Worm (Caenorhabditis elegans) whole organism, L2 larva: ENCODE results near the gene D2045.8.

ENCODE experiments used
- C34F6.9 ChIP-seq: fragments of 150-350 bp; optimal IDR thresholded peaks from 2 replicates; lab custom pipeline; 2014; ENCODE audit warnings: missing biosample characterization, missing genetic modification characterization
- F13H6.1 ChIP-seq: sonication (generic microtip); optimal IDR thresholded peaks from 2 replicates; lab custom pipeline; 2016; ENCODE audit warnings: missing genetic modification characterization, missing compliant biosample characterization
- R02D3.7 ChIP-seq: fragments of 150-350 bp; optimal IDR thresholded peaks from 2 replicates; lab custom pipeline; 2014; ENCODE audit warnings: missing biosample characterization, missing genetic modification characterization
- alr-1 ChIP-seq: fragments of 150-350 bp; optimal IDR thresholded peaks from 2 replicates; lab custom pipeline; 2014; ENCODE audit warnings: missing biosample characterization, missing genetic modification characterization
- ama-1 ChIP-seq: fragments of 150-350 bp; optimal IDR thresholded peaks from 2 replicates; lab custom pipeline; 2018; ENCODE audit warnings: inconsistent platforms
- blmp-1 ChIP-seq: sonication (generic microtip); optimal IDR thresholded peaks from 2 replicates; lab custom pipeline; 2017; ENCODE audit warnings: missing genetic modification characterization, mild to moderate bottlenecking, missing compliant biosample characterization, antibody characterized with exemption, moderate library complexity; ENCODE audit not compliant: insufficient read depth
- ceh-16 ChIP-seq: fragments of 150-350 bp; optimal IDR thresholded peaks from 2 replicates; lab custom pipeline; 2014; ENCODE audit warnings: missing biosample characterization, missing genetic modification characterization
- ceh-82 ChIP-seq: fragments of 150-350 bp; optimal IDR thresholded peaks from 2 replicates; lab custom pipeline; 2014; ENCODE audit warnings: missing biosample characterization, missing genetic modification characterization
- crh-2 ChIP-seq: sonication (generic microtip); optimal IDR thresholded peaks from 2 replicates; lab custom pipeline; 2017; ENCODE audit warnings: missing biosample characterization, missing genetic modification characterization
- egl-27 ChIP-seq: sonication (generic microtip); optimal IDR thresholded peaks from 3 replicates; lab custom pipeline; 2017; ENCODE audit warnings: missing biosample characterization, missing genetic modification reagents, missing genetic modification characterization
- fos-1 ChIP-seq: fragments of 150-350 bp; optimal IDR thresholded peaks from 2 replicates; lab custom pipeline; 2014; ENCODE audit warnings: missing biosample characterization, missing genetic modification characterization
- gmeb-1 ChIP-seq: fragments of 150-350 bp; optimal IDR thresholded peaks from 2 replicates; lab custom pipeline; 2014; ENCODE audit warnings: missing biosample characterization, missing genetic modification characterization
- lin-11 ChIP-seq: fragments of 150-350 bp; sonication (generic microtip); optimal IDR thresholded peaks from 2 replicates; lab custom pipeline; 2014; ENCODE audit warnings: missing biosample characterization, missing genetic modification characterization, inconsistent platforms, mixed read lengths
- lin-13 ChIP-seq: fragments of 150-350 bp; optimal IDR thresholded peaks from 2 replicates; lab custom pipeline; 2014; ENCODE audit warnings: missing biosample characterization, missing genetic modification reagents, missing genetic modification characterization
- lin-39 ChIP-seq: fragments of 150-350 bp; optimal IDR thresholded peaks from 2 replicates; lab custom pipeline; 2014; ENCODE audit warnings: missing biosample characterization, missing genetic modification reagents, missing genetic modification characterization
- lsy-2 ChIP-seq, 2 experiments: fragments of 150-350 bp in 1 of 2; sonication (generic microtip) in 1 of 2; optimal IDR thresholded peaks; 2 replicates each; lab custom pipeline; 2014 to 2017; ENCODE audit warnings: missing biosample characterization in 2 of 2, missing genetic modification characterization in 2 of 2
- mab-5 ChIP-seq: fragments of 150-350 bp; optimal IDR thresholded peaks from 2 replicates; lab custom pipeline; 2014; ENCODE audit warnings: missing biosample characterization, missing genetic modification characterization
- mdl-1 ChIP-seq, 2 experiments: fragments of 150-350 bp in 1 of 2; sonication (generic microtip) in 1 of 2; optimal IDR thresholded peaks; 2 replicates each; lab custom pipeline; 2017; ENCODE audit warnings: missing biosample characterization in 2 of 2, missing genetic modification characterization in 2 of 2
- nhr-10 ChIP-seq: sonication (generic microtip); optimal IDR thresholded peaks from 2 replicates; lab custom pipeline; 2017; ENCODE audit warnings: missing biosample characterization, missing genetic modification characterization
- nhr-11 ChIP-seq: fragments of 150-350 bp; optimal IDR thresholded peaks from 2 replicates; lab custom pipeline; 2014; ENCODE audit warnings: missing biosample characterization, missing genetic modification characterization
- nhr-12 ChIP-seq: fragments of 150-350 bp; optimal IDR thresholded peaks from 2 replicates; lab custom pipeline; 2014; ENCODE audit warnings: missing biosample characterization, missing genetic modification characterization
- nhr-129 ChIP-seq: fragments of 150-350 bp; optimal IDR thresholded peaks from 2 replicates; lab custom pipeline; 2014; ENCODE audit warnings: missing biosample characterization, missing genetic modification characterization
- nhr-21 ChIP-seq: fragments of 150-350 bp; optimal IDR thresholded peaks from 2 replicates; lab custom pipeline; 2014; ENCODE audit warnings: missing biosample characterization, missing genetic modification characterization
- nhr-237 ChIP-seq: fragments of 150-350 bp; optimal IDR thresholded peaks from 2 replicates; lab custom pipeline; 2014; ENCODE audit warnings: missing biosample characterization, missing genetic modification characterization
- nhr-25 ChIP-seq: fragments of 150-350 bp; sonication (generic microtip); optimal IDR thresholded peaks from 3 replicates; lab custom pipeline; 2014; ENCODE audit warnings: missing biosample characterization, missing genetic modification characterization
- nhr-6 ChIP-seq: fragments of 150-350 bp; optimal IDR thresholded peaks from 2 replicates; lab custom pipeline; 2014; ENCODE audit warnings: missing biosample characterization, missing genetic modification characterization
- sem-4 ChIP-seq: fragments of 150-350 bp; optimal IDR thresholded peaks from 2 replicates; lab custom pipeline; 2014; ENCODE audit warnings: missing biosample characterization, missing genetic modification reagents, missing genetic modification characterization
- skn-1 ChIP-seq: sonication (generic microtip); optimal IDR thresholded peaks from 2 replicates; lab custom pipeline; 2017; ENCODE audit warnings: missing biosample characterization, missing genetic modification characterization
- sma-3 ChIP-seq: sonication (generic microtip); optimal IDR thresholded peaks from 2 replicates; lab custom pipeline; 2016; ENCODE audit warnings: missing genetic modification reagents, missing genetic modification characterization, missing compliant biosample characterization
- sma-9 ChIP-seq, 2 experiments: fragments of 150-350 bp in 1 of 2; sonication (generic microtip) in 1 of 2; optimal IDR thresholded peaks; 2 replicates each; lab custom pipeline; 2014 to 2016; ENCODE audit warnings: missing genetic modification characterization in 2 of 2, mild to moderate bottlenecking in 1 of 2, missing biosample characterization in 1 of 2, missing compliant biosample characterization in 1 of 2, missing genetic modification reagents in 1 of 2, moderate library complexity in 1 of 2
- snpc-4 ChIP-seq: fragments of 150-350 bp; optimal IDR thresholded peaks from 2 replicates; lab custom pipeline; 2014; ENCODE audit warnings: missing biosample characterization, missing genetic modification characterization
- unc-39 ChIP-seq: fragments of 150-350 bp; optimal IDR thresholded peaks from 2 replicates; lab custom pipeline; 2014; ENCODE audit warnings: missing biosample characterization, missing genetic modification characterization
- unc-55 ChIP-seq: fragments of 150-350 bp; sonication (generic microtip); optimal IDR thresholded peaks from 3 replicates; lab custom pipeline; 2014; ENCODE audit warnings: missing biosample characterization, missing genetic modification reagents, missing genetic modification characterization
- unc-62 ChIP-seq: fragments of 150-350 bp; optimal IDR thresholded peaks from 2 replicates; lab custom pipeline; 2014; ENCODE audit warnings: missing biosample characterization, missing genetic modification reagents, missing genetic modification characterization
- zag-1 ChIP-seq: fragments of 150-350 bp; optimal IDR thresholded peaks from 2 replicates; lab custom pipeline; 2014; ENCODE audit warnings: missing biosample characterization, missing genetic modification characterization
- ztf-1 ChIP-seq: fragments of 200-800 bp; sonication (Bioruptor generic); conservative IDR thresholded peaks from 2 replicates; pipeline ENCODE4 v1.3.6; 2022; ENCODE audit warnings: missing genetic modification characterization, missing compliant biosample characterization
- ztf-4 ChIP-seq: fragments of 150-350 bp; optimal IDR thresholded peaks from 2 replicates; lab custom pipeline; 2014; ENCODE audit warnings: missing biosample characterization, missing genetic modification characterization

D2045.8 gene

ce11 chrIII:10505182-10505581 lies 23.1 kb downstream of the D2045.8 start, which contains the start of the genes taf-11.3 and urm-1:
Gene taf-11.3, minus strand, starts transcription at chrIII:10505250.
Gene urm-1, plus strand, starts transcription at chrIII:10505480.
- TF ChIP-seq mab-5 (tag; lab: Kevin White, UChicago) (peak; percentile 65), lin-11 (tag; lab: Kevin White, UChicago) (peak; percentile 67), lin-13 (GFP tag; lab: Kevin White, UChicago) (peak; percentile 86), nhr-129 (peak; percentile 66), ceh-82 (tag; lab: Kevin White, UChicago) (no peak), ceh-16 (tag; lab: Kevin White, UChicago) (peak; percentile 36), ztf-1 (no peak), sma-3 (peak; percentile 82), nhr-6 (peak; percentile 57), F13H6.1 (tag; lab: Kevin White, UChicago) (peak; percentile 68), sem-4 (tag; lab: Kevin White, UChicago) (peak; percentile 89), nhr-25 (peak; percentile 71), zag-1 (tag; lab: Kevin White, UChicago) (peak; percentile 3), lsy-2 (tag; optimal IDR thresholded peaks at IDR 0.05; lab: Kevin White, UChicago) (peak; percentile 54 to 90), alr-1 (tag; lab: Kevin White, UChicago) (no peak), C34F6.9 (tag; lab: Kevin White, UChicago) (peak; percentile 88), skn-1 (no peak), blmp-1 (tag; lab: Kevin White, UChicago) (no peak), gmeb-1 (peak; percentile 77), snpc-4 (tag; lab: Kevin White, UChicago) (peak; percentile 78), lin-39 (tag; lab: Kevin White, UChicago) (no peak), ztf-4 (tag; lab: Kevin White, UChicago) (peak; percentile 62), sma-9 (GFP tag; optimal IDR thresholded peaks at IDR 0.05; lab: Kevin White, UChicago) (peak; percentile 79), sma-9 (tag; optimal IDR thresholded peaks at IDR 0.05; lab: Kevin White, UChicago) (no peak), fos-1 (tag; lab: Kevin White, UChicago) (peak; percentile 61), crh-2 (peak; percentile 92), unc-55 (GFP tag; lab: Kevin White, UChicago) (peak; percentile 88), nhr-21 (peak; percentile 75)

DNA sequence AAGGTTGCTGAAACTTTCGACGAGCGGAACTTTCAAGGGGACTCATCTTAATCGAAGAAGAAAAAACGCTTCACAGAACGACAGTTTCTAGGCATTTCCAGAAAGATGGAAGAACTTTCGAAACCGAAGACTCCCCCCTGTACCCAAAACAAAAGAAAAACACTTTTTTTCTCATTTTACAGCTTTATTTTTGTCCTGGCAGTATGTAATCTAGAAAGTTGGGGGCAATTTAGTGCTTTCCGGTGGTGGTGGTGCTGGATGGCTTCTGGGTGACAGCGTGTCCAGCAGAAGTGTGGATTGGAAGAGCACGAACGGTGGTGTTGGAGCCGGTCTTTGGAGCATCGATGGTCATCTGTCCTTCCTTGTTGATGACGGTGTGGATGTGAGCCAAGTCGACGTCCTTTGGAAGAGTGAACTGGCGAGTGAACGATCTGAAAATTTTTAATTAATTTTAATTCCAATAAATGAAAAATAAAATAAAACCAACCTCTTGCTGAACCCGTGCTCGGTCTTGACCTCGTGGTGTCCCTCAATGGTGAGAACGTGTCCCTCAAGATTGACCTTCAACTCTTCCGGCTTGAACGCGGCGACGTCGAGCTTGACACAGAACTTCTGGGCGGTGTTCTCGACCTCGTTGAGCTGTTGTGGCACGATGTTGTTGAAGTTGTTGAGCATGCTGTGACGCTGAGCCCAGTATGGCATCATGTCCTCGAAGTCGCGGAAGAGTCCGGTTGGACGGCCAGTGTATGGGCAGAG lies 24.0 kb downstream of the D2045.8 start:
- TF ChIP-seq nhr-237 (no peak), F13H6.1 (tag; lab: Kevin White, UChicago) (no peak), lsy-2 (tag; optimal IDR thresholded peaks at IDR 0.05; lab: Kevin White, UChicago) (no peak), zag-1 (tag; lab: Kevin White, UChicago) (no peak), nhr-25 (no peak), ztf-1 (no peak), sem-4 (tag; lab: Kevin White, UChicago) (no peak), nhr-6 (no peak), ztf-4 (tag; lab: Kevin White, UChicago) (no peak), sma-9 (GFP tag; optimal IDR thresholded peaks at IDR 0.05; lab: Kevin White, UChicago) (no peak), sma-9 (tag; optimal IDR thresholded peaks at IDR 0.05; lab: Kevin White, UChicago) (no peak)

- TF ChIP-seq nhr-11 (tag; lab: Kevin White, UChicago): no peak
- TF ChIP-seq C34F6.9 (tag; lab: Kevin White, UChicago): peak; percentile 97
- peak in 1 of 2 experiments; percentile 17 for TF ChIP-seq mdl-1 (tag; optimal IDR thresholded peaks at IDR 0.05; lab: Kevin White, UChicago)
- peak; percentile 38 for TF ChIP-seq sem-4 (tag; lab: Kevin White, UChicago)
- peak; percentile 70 for TF ChIP-seq R02D3.7 (tag; lab: Kevin White, UChicago)
- TF ChIP-seq F13H6.1 (tag; lab: Kevin White, UChicago): peak; percentile 60
- TF ChIP-seq nhr-129: peak; percentile 34
- peak; percentile 58 for TF ChIP-seq nhr-6
- peak; percentile 44 for TF ChIP-seq egl-27 (tag; lab: Kevin White, UChicago)
- TF ChIP-seq nhr-25: peak; percentile 82
- TF ChIP-seq sma-9 (GFP tag; optimal IDR thresholded peaks at IDR 0.05; lab: Kevin White, UChicago): peak; percentile 70
- no peak for TF ChIP-seq sma-9 (tag; optimal IDR thresholded peaks at IDR 0.05; lab: Kevin White, UChicago)
- TF ChIP-seq gmeb-1: peak; percentile 96
- peak; percentile 58 for TF ChIP-seq nhr-21
- peak; percentile 91 for TF ChIP-seq unc-55 (GFP tag; lab: Kevin White, UChicago)
- no peak for TF ChIP-seq nhr-12
- TF ChIP-seq sma-3: peak; percentile 67
- peak; percentile 74 for TF ChIP-seq fos-1 (tag; lab: Kevin White, UChicago)
- TF ChIP-seq alr-1 (tag; lab: Kevin White, UChicago): no peak
- TF ChIP-seq lsy-2 (tag; optimal IDR thresholded peaks at IDR 0.05; lab: Kevin White, UChicago): peak; percentile 82 to 93
- TF ChIP-seq unc-39: no peak
- peak; percentile 86 for TF ChIP-seq lin-13 (GFP tag; lab: Kevin White, UChicago)
- TF ChIP-seq mab-5 (tag; lab: Kevin White, UChicago): peak; percentile 73
- TF ChIP-seq crh-2: peak; percentile 97
- TF ChIP-seq ama-1 (lab: Kevin White, UChicago): peak; percentile 36
- TF ChIP-seq lin-39 (tag; lab: Kevin White, UChicago): no peak
- TF ChIP-seq snpc-4 (tag; lab: Kevin White, UChicago): peak; percentile 16
- TF ChIP-seq nhr-10 (tag; lab: Kevin White, UChicago): peak; percentile 49
- no peak for TF ChIP-seq unc-62
Observed at ce11 chrIII:10506699-10507248, 24.7 kb downstream of the D2045.8 start, which contains the start of the genes sip-1 and sly-1. Gene sip-1, minus strand, starts transcription at chrIII:10506801. Gene sly-1, plus strand, starts transcription at chrIII:10507058.
